Worm (Caenorhabditis elegans): ENCODE measurements around the gene F22E5.6.

DNA sequence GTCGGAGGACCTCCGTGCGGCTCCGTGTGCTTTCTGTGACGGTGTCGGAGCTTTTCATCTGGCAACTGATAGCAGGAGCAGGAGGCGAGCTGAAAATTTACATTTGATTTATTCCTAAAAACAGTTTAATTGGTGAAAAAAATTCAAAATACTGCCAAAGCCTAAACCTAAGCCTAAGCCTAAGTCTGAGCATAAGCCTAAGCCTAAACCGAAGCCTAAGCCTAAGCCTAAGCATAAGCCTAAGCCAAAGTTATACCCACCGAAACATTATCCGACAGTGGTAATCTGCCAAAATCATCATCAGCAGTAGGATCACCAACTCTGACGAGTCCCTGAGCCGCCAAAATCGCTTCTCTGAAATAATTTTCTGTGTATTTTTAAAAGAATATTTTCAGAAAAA lies 35.1 kb downstream of the F22E5.6 start:
- TF ChIP-seq ref-1 (GFP tag; conservative IDR thresholded peaks at IDR 0.05) (no peak), klf-2 (GFP tag; conservative IDR thresholded peaks at IDR 0.05) (no peak)

All from whole organism, midembryonic.